Fruit fly (Drosophila melanogaster) whole organism, embryonic: ENCODE data around the gene MCU.

ENCODE experiments used
- Ada2b ChIP-seq: fragments of 200-800 bp; sonication (Bioruptor generic); IDR thresholded peaks from 2 replicates; pipeline ENCODE4 v1.3.6; 2022; ENCODE audit warnings: missing biosample characterization, missing genetic modification characterization
- CG11560 ChIP-seq: fragments of 200-800 bp; sonication (Bioruptor generic); IDR thresholded peaks from 3 replicates; pipeline ENCODE4 v1.3.6; 2022; ENCODE audit warnings: missing biosample characterization, missing genetic modification characterization
- CG13894 ChIP-seq: fragments of 200-800 bp; sonication (Bioruptor generic); optimal IDR thresholded peaks from 3 replicates; lab custom pipeline; 2018; ENCODE audit warnings: missing biosample characterization, mild to moderate bottlenecking, missing genetic modification characterization, moderate library complexity
- CG16815 ChIP-seq: fragments of 200-800 bp; sonication (Bioruptor generic); optimal IDR thresholded peaks from 3 replicates; lab custom pipeline; 2017; ENCODE audit warnings: missing biosample characterization, mild to moderate bottlenecking, missing genetic modification characterization
- CG17612 ChIP-seq: fragments of 200-800 bp; sonication (Bioruptor generic); IDR thresholded peaks from 2 replicates; pipeline ENCODE4 v1.3.6; 2022; ENCODE audit warnings: missing biosample characterization, missing genetic modification characterization
- CG18262 ChIP-seq: fragments of 200-800 bp; optimal IDR thresholded peaks from 3 replicates; lab custom pipeline; 2019; ENCODE audit warnings: missing biosample characterization, mild to moderate bottlenecking, missing genetic modification characterization, moderate library complexity
- CG18599 ChIP-seq: fragments of 200-800 bp; sonication (Bioruptor generic); optimal IDR thresholded peaks from 3 replicates; lab custom pipeline; 2017; ENCODE audit warnings: missing biosample characterization, missing genetic modification characterization, mild to moderate bottlenecking, moderate library complexity, missing genetic modification reagents
- CG31388 ChIP-seq: fragments of 200-800 bp; sonication (Bioruptor generic); optimal IDR thresholded peaks from 2 replicates; lab custom pipeline; 2016; ENCODE audit warnings: missing biosample characterization, missing genetic modification characterization
- CG32772 ChIP-seq: fragments of 200-800 bp; sonication (Bioruptor generic); IDR thresholded peaks from 2 replicates; pipeline ENCODE4 v1.3.6; 2022; ENCODE audit warnings: missing biosample characterization, missing genetic modification characterization
- CG3995 ChIP-seq: fragments of 200-800 bp; sonication (Bioruptor generic); optimal IDR thresholded peaks from 3 replicates; lab custom pipeline; 2016; ENCODE audit warnings: missing biosample characterization, missing genetic modification characterization
- CG4404 ChIP-seq: fragments of 200-800 bp; sonication (Bioruptor generic); IDR thresholded peaks from 2 replicates; pipeline ENCODE4 v1.3.6; 2022; ENCODE audit warnings: missing biosample characterization, missing genetic modification characterization
- CG5180 ChIP-seq: fragments of 200-800 bp; sonication (Bioruptor generic); optimal IDR thresholded peaks from 3 replicates; lab custom pipeline; 2017; ENCODE audit warnings: missing biosample characterization, missing genetic modification characterization, mild to moderate bottlenecking, moderate library complexity, missing genetic modification reagents
- CG5953 ChIP-seq: fragments of 200-800 bp; sonication (Bioruptor generic); IDR thresholded peaks from 2 replicates; pipeline ENCODE4 v1.3.6; 2022; ENCODE audit warnings: missing biosample characterization, missing genetic modification characterization
- CG6272 ChIP-seq: fragments of 200-800 bp; sonication (Bioruptor generic); IDR thresholded peaks from 2 replicates; pipeline ENCODE4 v1.3.6; 2022; ENCODE audit warnings: missing biosample characterization, missing genetic modification characterization
- CG6683 ChIP-seq: fragments of 200-800 bp; sonication (Bioruptor generic); optimal IDR thresholded peaks from 2 replicates; lab custom pipeline; 2017; ENCODE audit warnings: missing biosample characterization, mild to moderate bottlenecking, missing genetic modification characterization, missing genetic modification reagents
- CG7271 ChIP-seq: fragments of 200-800 bp; sonication (Bioruptor generic); optimal IDR thresholded peaks from 2 replicates; lab custom pipeline; 2018; ENCODE audit warnings: missing biosample characterization, mild to moderate bottlenecking, missing genetic modification characterization, moderate library complexity
- CG7963 ChIP-seq: fragments of 200-800 bp; sonication (Bioruptor generic); IDR thresholded peaks from 3 replicates; pipeline ENCODE4 v1.3.6; 2022; ENCODE audit warnings: missing biosample characterization, missing genetic modification characterization; ENCODE audit not compliant: partially characterized antibody
- CTCF ChIP-seq: fragments of 200-800 bp; sonication (Bioruptor generic); optimal IDR thresholded peaks from 2 replicates; lab custom pipeline; 2017; ENCODE audit warnings: missing biosample characterization, mild to moderate bottlenecking, missing genetic modification characterization, moderate library complexity
- Camta ChIP-seq: fragments of 200-800 bp; sonication (Bioruptor generic); optimal IDR thresholded peaks from 2 replicates; lab custom pipeline; 2016; ENCODE audit warnings: missing biosample characterization, missing genetic modification characterization
- D19A ChIP-seq: fragments of 200-800 bp; optimal IDR thresholded peaks from 3 replicates; lab custom pipeline; 2019; ENCODE audit warnings: missing biosample characterization, mild to moderate bottlenecking, missing genetic modification characterization, moderate library complexity
- Doc2 ChIP-seq: fragments of 200-800 bp; sonication (Bioruptor generic); IDR thresholded peaks from 2 replicates; pipeline ENCODE4 v1.3.6; 2022; ENCODE audit warnings: missing biosample characterization, missing genetic modification characterization
- E2f2 ChIP-seq: fragments of 200-800 bp; sonication (Bioruptor generic); IDR thresholded peaks from 2 replicates; pipeline ENCODE4 v1.3.6; 2022; ENCODE audit warnings: missing biosample characterization, missing genetic modification characterization
- HmgZ ChIP-seq: fragments of 200-800 bp; sonication (Bioruptor generic); optimal IDR thresholded peaks from 2 replicates; lab custom pipeline; 2018; ENCODE audit warnings: missing biosample characterization, mild to moderate bottlenecking, missing genetic modification characterization
- Hr51 ChIP-seq, 2 experiments: fragments of 200-800 bp; sonication (Bioruptor generic); optimal IDR thresholded peaks; 2 replicates in 1 of 2; 3 replicates in 1 of 2; lab custom pipeline; 2016 to 2018; ENCODE audit warnings: missing biosample characterization in 2 of 2, missing genetic modification characterization in 2 of 2, mild to moderate bottlenecking in 1 of 2, moderate library complexity in 1 of 2
- Nf-YB ChIP-seq: fragments of 200-800 bp; sonication (Bioruptor generic); optimal IDR thresholded peaks from 3 replicates; lab custom pipeline; 2019; ENCODE audit warnings: missing biosample characterization, mild to moderate bottlenecking, missing genetic modification characterization, moderate library complexity
- Optix ChIP-seq: fragments of 200-800 bp; sonication (Bioruptor generic); IDR thresholded peaks from 3 replicates; pipeline ENCODE4 v1.3.6; 2022; ENCODE audit warnings: missing biosample characterization, missing genetic modification characterization
- Sry-β ChIP-seq: fragments of 200-800 bp; sonication (Bioruptor generic); optimal IDR thresholded peaks from 2 replicates; lab custom pipeline; 2018; ENCODE audit warnings: missing biosample characterization, mild to moderate bottlenecking, missing genetic modification characterization, moderate library complexity
- Usf ChIP-seq: fragments of 200-800 bp; sonication (Bioruptor generic); optimal IDR thresholded peaks from 2 replicates; lab custom pipeline; 2017; ENCODE audit warnings: missing genotype, missing biosample characterization, missing genetic modification characterization
- Xrp1 ChIP-seq: fragments of 200-800 bp; sonication (Bioruptor generic); IDR thresholded peaks from 2 replicates; pipeline ENCODE4 v1.3.6; 2022; ENCODE audit warnings: missing biosample characterization, missing genetic modification characterization
- ab ChIP-seq: fragments of 200-800 bp; sonication (Bioruptor generic); optimal IDR thresholded peaks from 2 replicates; lab custom pipeline; 2016; ENCODE audit warnings: missing biosample characterization, missing genetic modification characterization
- al ChIP-seq: fragments of 200-800 bp; sonication (Bioruptor generic); IDR thresholded peaks from 2 replicates; pipeline ENCODE4 v1.3.6; 2022; ENCODE audit warnings: missing biosample characterization, missing genetic modification characterization
- ap ChIP-seq: fragments of 200-800 bp; sonication (Bioruptor generic); IDR thresholded peaks from 2 replicates; pipeline ENCODE4 v1.3.6; 2022; ENCODE audit warnings: missing biosample characterization, missing genetic modification characterization
- ase ChIP-seq: fragments of 200-800 bp; sonication (Bioruptor generic); IDR thresholded peaks from 3 replicates; pipeline ENCODE4 v1.3.6; 2022; ENCODE audit warnings: missing biosample characterization, missing genetic modification characterization
- bcd ChIP-seq: fragments of 200-800 bp; sonication (Bioruptor generic); optimal IDR thresholded peaks from 2 replicates; lab custom pipeline; 2017; ENCODE audit warnings: missing biosample characterization, mild to moderate bottlenecking, missing genetic modification characterization
- chn ChIP-seq: fragments of 200-800 bp; sonication (Bioruptor generic); optimal IDR thresholded peaks from 2 replicates; lab custom pipeline; 2016; ENCODE audit warnings: missing biosample characterization, missing genetic modification characterization
- dati ChIP-seq: fragments of 200-800 bp; sonication (Bioruptor generic); IDR thresholded peaks from 2 replicates; pipeline ENCODE4 v1.3.6; 2022; ENCODE audit warnings: missing biosample characterization, missing genetic modification characterization
- fd64A ChIP-seq: fragments of 200-800 bp; sonication (Bioruptor generic); optimal IDR thresholded peaks from 3 replicates; lab custom pipeline; 2018; ENCODE audit warnings: missing biosample characterization, mild to moderate bottlenecking, missing genetic modification characterization
- fd96Cb ChIP-seq: fragments of 200-800 bp; sonication (Bioruptor generic); optimal IDR thresholded peaks from 2 replicates; lab custom pipeline; 2018; ENCODE audit warnings: missing biosample characterization, mild to moderate bottlenecking, missing genetic modification characterization, moderate library complexity
- fu2 ChIP-seq: fragments of 200-800 bp; sonication (Bioruptor generic); optimal IDR thresholded peaks from 2 replicates; lab custom pipeline; 2016; ENCODE audit warnings: missing biosample characterization, missing genetic modification characterization
- gro ChIP-seq: fragments of 200-800 bp; sonication (Bioruptor generic); optimal IDR thresholded peaks from 2 replicates; lab custom pipeline; 2016; ENCODE audit warnings: missing biosample characterization, missing genetic modification characterization
- hb ChIP-seq: fragments of 200-800 bp; sonication (Bioruptor generic); IDR thresholded peaks from 3 replicates; pipeline ENCODE4 v1.3.6; 2022; ENCODE audit warnings: missing biosample characterization, missing genetic modification characterization; ENCODE audit not compliant: partially characterized antibody
- ind ChIP-seq: fragments of 200-800 bp; sonication (Bioruptor generic); optimal IDR thresholded peaks from 3 replicates; lab custom pipeline; 2016; ENCODE audit warnings: missing biosample characterization, missing genetic modification characterization
- knrl ChIP-seq: fragments of 200-800 bp; sonication (Bioruptor generic); IDR thresholded peaks from 3 replicates; pipeline ENCODE4 v1.3.6; 2022; ENCODE audit warnings: missing biosample characterization, missing genetic modification characterization; ENCODE audit not compliant: partially characterized antibody
- pan ChIP-seq, 4 experiments: fragments of >200 bp in 3 of 4; fragments of 200-800 bp in 1 of 4; sonication (Bioruptor generic) in 1 of 4; optimal IDR thresholded peaks in 3 of 4; IDR thresholded peaks in 1 of 4; 2 replicates each; pipeline versions ENCODE4 v1.3.6 to Lab custom; 2017 to 2022; ENCODE audit warnings: missing biosample characterization in 2 of 4, missing genetic modification characterization in 2 of 4, mixed read lengths in 1 of 4
- pzg ChIP-seq: fragments of 200-800 bp; sonication (Bioruptor generic); optimal IDR thresholded peaks from 3 replicates; lab custom pipeline; 2018; ENCODE audit warnings: missing biosample characterization, mild to moderate bottlenecking, missing genetic modification characterization, moderate library complexity
- sim ChIP-seq: fragments of 200-800 bp; sonication (Bioruptor generic); IDR thresholded peaks from 2 replicates; pipeline ENCODE4 v1.3.6; 2022; ENCODE audit warnings: missing biosample characterization, missing genetic modification characterization
- slbo ChIP-seq: fragments of 200-800 bp; sonication (Bioruptor generic); IDR thresholded peaks from 2 replicates; pipeline ENCODE4 v1.3.6; 2022; ENCODE audit warnings: missing biosample characterization, missing genetic modification characterization
- stc ChIP-seq: fragments of 200-800 bp; sonication (Bioruptor generic); IDR thresholded peaks from 2 replicates; pipeline ENCODE4 v1.3.6; 2022; ENCODE audit warnings: missing biosample characterization, missing genetic modification characterization
- tna ChIP-seq: fragments of 200-800 bp; sonication (Bioruptor generic); IDR thresholded peaks from 2 replicates; pipeline ENCODE4 v1.3.6; 2022; ENCODE audit warnings: missing biosample characterization, missing genetic modification characterization; ENCODE audit not compliant: partially characterized antibody
- unc-4 ChIP-seq: fragments of 200-800 bp; sonication (Bioruptor generic); IDR thresholded peaks from 2 replicates; pipeline ENCODE4 v1.3.6; 2022; ENCODE audit warnings: missing biosample characterization, missing genetic modification characterization; ENCODE audit not compliant: partially characterized antibody

MCU gene

DNA sequence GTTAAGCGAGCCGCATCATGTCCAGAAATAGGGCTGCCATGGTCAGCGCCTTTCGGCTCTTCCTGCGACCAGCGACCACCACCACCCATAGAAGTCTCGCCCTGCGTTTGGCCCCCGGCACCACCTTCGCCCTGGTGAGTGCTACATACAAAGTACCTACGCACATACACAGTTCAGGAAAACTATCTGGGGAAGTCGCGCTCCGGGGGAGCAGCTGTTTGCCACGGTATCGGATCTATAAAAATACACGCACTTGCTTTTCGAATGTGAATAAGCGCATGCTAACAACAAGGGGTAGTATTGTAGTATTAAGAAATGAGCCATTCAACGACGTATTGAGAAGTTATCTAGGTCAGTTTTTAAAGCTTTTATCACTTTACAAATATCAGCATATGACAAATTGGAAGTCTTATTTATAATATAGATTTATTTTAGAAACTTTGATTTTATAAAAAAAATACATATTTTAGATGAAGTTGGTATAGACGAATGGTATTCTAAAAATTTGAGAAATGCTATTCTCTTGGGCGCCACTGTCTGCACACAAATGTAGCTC, 1.4 kb downstream of the MCU start (continued):
- TF ChIP-seq fd96Cb (peak; percentile 58), ab (GFP tag; lab: Kevin White, UChicago) (no peak), fd64A (GFP tag; lab: Kevin White, UChicago) (no peak), hb (GFP tag; lab: Robert Waterston, UW) (no peak), CG6683 (GFP tag; lab: Kevin White, UChicago) (peak; percentile 29), stc (GFP tag; lab: Robert Waterston, UW) (peak; percentile 62; the same call in 1 of the 2 replicates), bcd (GFP tag; lab: Kevin White, UChicago) (peak; percentile 64), Ada2b (GFP tag; lab: Robert Waterston, UW) (peak; percentile 48; the same call in 1 of the 2 replicates), pan (optimal IDR thresholded peaks at IDR 0.05; lab: Kevin White, UChicago) (no peak), pan (GFP tag; optimal IDR thresholded peaks at IDR 0.05 in 1 of 2, IDR thresholded peaks at IDR 0.05 in 1 of 2) (peak in 1 of 2 experiments; percentile 57), CG31388 (GFP tag; lab: Kevin White, UChicago) (no peak), CG11560 (no peak), CG6272 (no peak), Xrp1 (GFP tag; lab: Robert Waterston, UW) (peak; percentile 59), CG16815 (GFP tag; lab: Kevin White, UChicago) (peak; percentile 32), slbo (GFP tag; lab: Robert Waterston, UW) (peak; percentile 43; the same call in 1 of the 2 replicates), Camta (no peak), E2f2 (GFP tag; lab: Robert Waterston, UW) (peak; percentile 42; the same call in 1 of the 2 replicates), D19A (tag; lab: Kevin White, UChicago) (peak; percentile 68), CG17612 (GFP tag; lab: Robert Waterston, UW) (no peak), ap (GFP tag; lab: Robert Waterston, UW) (0 out of 2 replicates have a peak, but pooled peaks have one; percentile 18), fu2 (GFP tag; lab: Kevin White, UChicago) (no peak), gro (GFP tag; lab: Kevin White, UChicago) (no peak), sim (GFP tag; lab: Robert Waterston, UW) (no peak), Usf (peak; percentile 5), unc-4 (GFP tag; lab: Robert Waterston, UW) (no peak), knrl (GFP tag; lab: Robert Waterston, UW) (no peak), tna (GFP tag; lab: Robert Waterston, UW) (no peak), Sry-β (GFP tag; lab: Kevin White, UChicago) (no peak), Doc2 (no peak), HmgZ (tag; lab: Kevin White, UChicago) (no peak), Nf-YB (GFP tag; lab: Kevin White, UChicago) (peak; percentile 45), CG13894 (no peak), dati (no peak), pzg (GFP tag; lab: Kevin White, UChicago) (no peak), CG18262 (tag; lab: Kevin White, UChicago) (peak; percentile 80), CG7963 (GFP tag; lab: Robert Waterston, UW) (no peak), chn (GFP tag; lab: Kevin White, UChicago) (no peak), CG4404 (GFP tag; lab: Robert Waterston, UW) (no peak), ind (GFP tag; lab: Kevin White, UChicago) (peak; percentile 30), ase (GFP tag; lab: Robert Waterston, UW) (no peak), CG5180 (GFP tag; lab: Kevin White, UChicago) (peak; percentile 12), CG32772 (no peak), al (GFP tag; lab: Robert Waterston, UW) (no peak), CG18599 (GFP tag; lab: Kevin White, UChicago) (peak; percentile 74), CG7271 (tag; lab: Kevin White, UChicago) (no peak), Hr51 (GFP tag; optimal IDR thresholded peaks at IDR 0.05; lab: Kevin White, UChicago) (peak in 1 of 2 experiments; percentile 78), CG5953 (no peak), CG3995 (GFP tag; lab: Kevin White, UChicago) (no peak), Optix (GFP tag; lab: Robert Waterston, UW) (no peak), CTCF (GFP tag; lab: Kevin White, UChicago) (peak; percentile 2)
